Fruit fly (Drosophila melanogaster): Measurements from ENCODE around the gene pbl.

DNA sequence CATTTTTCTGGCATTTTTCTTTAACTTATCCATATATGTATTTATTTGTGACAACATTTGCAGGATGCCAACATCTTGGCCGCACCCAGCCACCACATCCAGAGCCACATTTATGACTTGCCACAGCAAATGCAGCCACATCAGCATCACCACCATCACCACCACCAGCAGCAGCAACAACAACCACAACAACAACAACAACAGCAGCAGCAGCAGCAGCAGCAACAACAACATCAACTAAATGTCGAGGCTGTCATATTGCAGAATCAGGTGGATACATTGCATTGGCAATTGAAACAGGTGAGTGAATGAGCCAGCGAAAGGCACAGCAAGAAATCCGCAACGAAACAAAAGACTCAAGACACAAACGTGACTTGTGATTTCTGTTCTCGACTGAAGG lies 21.8 kb downstream of the pbl start:
- TF ChIP-seq pan (optimal IDR thresholded peaks at IDR 0.05) (no peak), OdsH (GFP tag; optimal IDR thresholded peaks at IDR 0.05) (no peak), br (GFP tag; optimal IDR thresholded peaks at IDR 0.05) (no peak), Hr83 (GFP tag; optimal IDR thresholded peaks at IDR 0.05; ENCODE audit: poor library complexity, severe bottlenecking) (no peak)

All from whole organism, wandering third instar larva.